Fruit fly (Drosophila melanogaster) whole organism, embryonic: ENCODE results near the gene SKIP.

Experiments used
- B-H1 ChIP-seq: fragments of 200-800 bp; sonication (Bioruptor generic); IDR thresholded peaks from 3 replicates; pipeline ENCODE4 v1.3.6; 2022; ENCODE audit warnings: missing biosample characterization, missing genetic modification characterization
- CG10366 ChIP-seq: fragments of 200-800 bp; sonication (Bioruptor generic); IDR thresholded peaks from 2 replicates; pipeline ENCODE4 v1.3.6; 2022; ENCODE audit warnings: missing biosample characterization, missing genetic modification characterization
- CG11085 ChIP-seq: fragments of 200-800 bp; sonication (Bioruptor generic); IDR thresholded peaks from 2 replicates; pipeline ENCODE4 v1.3.6; 2022; ENCODE audit warnings: missing biosample characterization, missing genetic modification characterization
- CG1233 ChIP-seq: fragments of 200-800 bp; sonication (Bioruptor generic); optimal IDR thresholded peaks from 4 replicates; lab custom pipeline; 2018; ENCODE audit warnings: missing biosample characterization, mild to moderate bottlenecking, missing genetic modification characterization
- CG12942 ChIP-seq: fragments of 200-800 bp; sonication (Bioruptor generic); optimal IDR thresholded peaks from 3 replicates; lab custom pipeline; 2016; ENCODE audit warnings: missing biosample characterization, missing genetic modification characterization
- CG14710 ChIP-seq: fragments of 200-800 bp; sonication (Bioruptor generic); optimal IDR thresholded peaks from 3 replicates; lab custom pipeline; 2019; ENCODE audit warnings: missing biosample characterization, mild to moderate bottlenecking, missing genetic modification characterization, moderate library complexity
- CG14965 ChIP-seq: fragments of 200-800 bp; sonication (Bioruptor generic); optimal IDR thresholded peaks from 2 replicates; lab custom pipeline; 2016; ENCODE audit warnings: missing biosample characterization, missing genetic modification characterization, borderline replicate concordance
- CG1602 ChIP-seq: fragments of 200-800 bp; sonication (Bioruptor generic); optimal IDR thresholded peaks from 3 replicates; lab custom pipeline; 2016; ENCODE audit warnings: missing biosample characterization, missing genetic modification characterization
- CG3407 ChIP-seq: fragments of 200-800 bp; sonication (Bioruptor generic); optimal IDR thresholded peaks from 2 replicates; lab custom pipeline; 2018; ENCODE audit warnings: missing biosample characterization, mild to moderate bottlenecking, missing genetic modification characterization
- CG42726 ChIP-seq: fragments of 200-800 bp; sonication (Bioruptor generic); IDR thresholded peaks from 2 replicates; pipeline ENCODE4 v1.3.6; 2022; ENCODE audit warnings: missing biosample characterization, missing genetic modification characterization; ENCODE audit not compliant: partially characterized antibody
- CG4424 ChIP-seq: fragments of 200-800 bp; sonication (Bioruptor generic); optimal IDR thresholded peaks from 3 replicates; lab custom pipeline; 2016; ENCODE audit warnings: missing biosample characterization, missing genetic modification characterization
- CG4617 ChIP-seq: fragments of 200-800 bp; sonication (Bioruptor generic); optimal IDR thresholded peaks from 3 replicates; lab custom pipeline; 2016; ENCODE audit warnings: missing biosample characterization, missing genetic modification characterization, borderline replicate concordance
- CG6791 ChIP-seq: fragments of 200-800 bp; sonication (Bioruptor generic); IDR thresholded peaks from 3 replicates; pipeline ENCODE4 v1.3.6; 2022; ENCODE audit warnings: missing biosample characterization, missing genetic modification characterization; ENCODE audit not compliant: partially characterized antibody
- CG8290 ChIP-seq, 3 experiments: fragments of 200-800 bp; sonication (Bioruptor generic); optimal IDR thresholded peaks; 2 replicates each; lab custom pipeline; 2016 to 2019; ENCODE audit warnings: missing biosample characterization in 3 of 3, missing genetic modification characterization in 3 of 3, mild to moderate bottlenecking in 2 of 3, moderate library complexity in 1 of 3
- CG9609 ChIP-seq: fragments of 200-800 bp; sonication (Bioruptor generic); optimal IDR thresholded peaks from 3 replicates; lab custom pipeline; 2016; ENCODE audit warnings: missing biosample characterization, missing genetic modification characterization
- Fer3 ChIP-seq: fragments of 200-800 bp; sonication (Bioruptor generic); optimal IDR thresholded peaks from 2 replicates; lab custom pipeline; 2018; ENCODE audit warnings: missing biosample characterization, mild to moderate bottlenecking, missing genetic modification characterization, moderate library complexity
- HLH3B ChIP-seq: fragments of 200-800 bp; sonication (Bioruptor generic); IDR thresholded peaks from 2 replicates; pipeline ENCODE4 v1.3.6; 2022; ENCODE audit warnings: missing biosample characterization, missing genetic modification characterization
- HLH4C ChIP-seq: fragments of 200-800 bp; sonication (Bioruptor generic); IDR thresholded peaks from 3 replicates; pipeline ENCODE4 v1.3.6; 2022; ENCODE audit warnings: missing biosample characterization, missing genetic modification characterization; ENCODE audit not compliant: partially characterized antibody
- Hmr ChIP-seq: fragments of 200-800 bp; sonication (Bioruptor generic); optimal IDR thresholded peaks from 3 replicates; lab custom pipeline; 2017; ENCODE audit warnings: mild to moderate bottlenecking, missing biosample characterization, missing genetic modification reagents, missing genetic modification characterization
- Hsf ChIP-seq: fragments of 200-800 bp; sonication (Bioruptor generic); optimal IDR thresholded peaks from 3 replicates; lab custom pipeline; 2016; ENCODE audit warnings: missing biosample characterization, missing genetic modification characterization
- Med ChIP-seq: fragments of 200-800 bp; sonication (Bioruptor generic); peaks from one replicate; lab custom pipeline; 2016; ENCODE audit warnings: missing biosample characterization, missing genetic modification characterization, mild to moderate bottlenecking, inconsistent platforms, moderate library complexity
- Oaz ChIP-seq: fragments of 200-800 bp; sonication (Bioruptor generic); IDR thresholded peaks from 2 replicates; pipeline ENCODE4 v1.3.6; 2022; ENCODE audit warnings: missing biosample characterization, missing genetic modification characterization
- Ptx1 ChIP-seq: fragments of 200-800 bp; sonication (Bioruptor generic); IDR thresholded peaks from 2 replicates; pipeline ENCODE4 v1.3.6; 2022; ENCODE audit warnings: missing biosample characterization, missing genetic modification characterization
- YL-1 ChIP-seq: fragments of 200-800 bp; sonication (Bioruptor generic); optimal IDR thresholded peaks from 3 replicates; lab custom pipeline; 2017; ENCODE audit warnings: missing biosample characterization, mild to moderate bottlenecking, missing genetic modification characterization
- al ChIP-seq: fragments of 200-800 bp; sonication (Bioruptor generic); IDR thresholded peaks from 2 replicates; pipeline ENCODE4 v1.3.6; 2022; ENCODE audit warnings: missing biosample characterization, missing genetic modification characterization
- chif ChIP-seq, 2 experiments: fragments of 200-800 bp; sonication (Bioruptor generic); optimal IDR thresholded peaks; 3 replicates each; lab custom pipeline; 2016; ENCODE audit warnings: missing biosample characterization in 2 of 2, missing genetic modification characterization in 2 of 2
- emc ChIP-seq: fragments of 200-800 bp; sonication (Bioruptor generic); optimal IDR thresholded peaks from 2 replicates; lab custom pipeline; 2016; ENCODE audit warnings: missing biosample characterization, missing genetic modification characterization
- ems ChIP-seq: fragments of 200-800 bp; sonication (Bioruptor generic); optimal IDR thresholded peaks from 3 replicates; lab custom pipeline; 2016; ENCODE audit warnings: missing biosample characterization, missing genetic modification characterization
- esg ChIP-seq: fragments of 200-800 bp; sonication (Bioruptor generic); conservative IDR thresholded peaks from 2 replicates; pipeline ENCODE4 v1.3.6; 2022; ENCODE audit warnings: missing biosample characterization, missing genetic modification characterization
- fd102C ChIP-seq: fragments of 200-800 bp; sonication (Bioruptor generic); optimal IDR thresholded peaks from 2 replicates; lab custom pipeline; 2018; ENCODE audit warnings: missing biosample characterization, mild to moderate bottlenecking, missing genetic modification characterization, moderate library complexity
- h ChIP-seq: fragments of >200 bp; optimal IDR thresholded peaks from 2 replicates; lab custom pipeline; 2017
- hb ChIP-seq: fragments of 200-800 bp; sonication (Bioruptor generic); IDR thresholded peaks from 3 replicates; pipeline ENCODE4 v1.3.6; 2022; ENCODE audit warnings: missing biosample characterization, missing genetic modification characterization; ENCODE audit not compliant: partially characterized antibody
- hkb ChIP-seq, 2 experiments: fragments of 200-800 bp in 1 of 2; fragments of >200 bp in 1 of 2; sonication (Bioruptor generic) in 1 of 2; IDR thresholded peaks in 1 of 2; optimal IDR thresholded peaks in 1 of 2; 2 replicates each; pipeline versions ENCODE4 v1.3.6 to Lab custom; 2017 to 2022; ENCODE audit warnings: missing biosample characterization in 1 of 2, missing genetic modification characterization in 1 of 2
- kay ChIP-seq: fragments of 200-800 bp; sonication (Bioruptor generic); optimal IDR thresholded peaks from 2 replicates; lab custom pipeline; 2016; ENCODE audit warnings: missing biosample characterization, missing genetic modification characterization
- kni ChIP-seq: fragments of 200-800 bp; sonication (Bioruptor generic); optimal IDR thresholded peaks from 3 replicates; lab custom pipeline; 2017; ENCODE audit warnings: mild to moderate bottlenecking, missing biosample characterization, missing genetic modification reagents, missing genetic modification characterization
- lbe ChIP-seq: fragments of 200-800 bp; sonication (Bioruptor generic); optimal IDR thresholded peaks from 2 replicates; lab custom pipeline; 2016; ENCODE audit warnings: missing biosample characterization, mild to moderate bottlenecking, missing genetic modification characterization
- p53 ChIP-seq: fragments of 200-800 bp; sonication (Bioruptor generic); optimal IDR thresholded peaks from 2 replicates; lab custom pipeline; 2016; ENCODE audit warnings: missing biosample characterization, missing genetic modification characterization
- pros ChIP-seq: fragments of 200-800 bp; sonication (Bioruptor generic); optimal IDR thresholded peaks from 3 replicates; lab custom pipeline; 2019; ENCODE audit warnings: missing biosample characterization, mild to moderate bottlenecking, missing genetic modification characterization, moderate library complexity
- rib ChIP-seq: fragments of 200-800 bp; sonication (Bioruptor generic); IDR thresholded peaks from 2 replicates; pipeline ENCODE4 v1.3.6; 2022; ENCODE audit warnings: missing biosample characterization, missing genetic modification characterization
- salm ChIP-seq: fragments of 200-800 bp; sonication (Bioruptor generic); optimal IDR thresholded peaks from 2 replicates; lab custom pipeline; 2018; ENCODE audit warnings: missing biosample characterization, mild to moderate bottlenecking, missing genetic modification characterization
- sens-2 ChIP-seq: fragments of 200-800 bp; sonication (Bioruptor generic); IDR thresholded peaks from 2 replicates; pipeline ENCODE4 v1.3.6; 2022; ENCODE audit warnings: missing biosample characterization, missing genetic modification characterization
- slbo ChIP-seq: fragments of 200-800 bp; sonication (Bioruptor generic); IDR thresholded peaks from 2 replicates; pipeline ENCODE4 v1.3.6; 2022; ENCODE audit warnings: missing biosample characterization, missing genetic modification characterization
- sna ChIP-seq: fragments of 200-800 bp; sonication (Bioruptor generic); IDR thresholded peaks from 2 replicates; pipeline ENCODE4 v1.3.6; 2022; ENCODE audit warnings: missing biosample characterization, missing genetic modification characterization; ENCODE audit not compliant: partially characterized antibody
- sob ChIP-seq: fragments of 200-800 bp; sonication (Bioruptor generic); IDR thresholded peaks from 2 replicates; pipeline ENCODE4 v1.3.6; 2022; ENCODE audit warnings: missing biosample characterization, missing genetic modification characterization
- sug ChIP-seq: fragments of 200-800 bp; optimal IDR thresholded peaks from 2 replicates; lab custom pipeline; 2019; ENCODE audit warnings: missing biosample characterization, mild to moderate bottlenecking, missing genetic modification characterization, moderate library complexity
- tin ChIP-seq: fragments of 200-800 bp; sonication (Bioruptor generic); optimal IDR thresholded peaks from 3 replicates; lab custom pipeline; 2016; ENCODE audit warnings: missing biosample characterization, missing genetic modification characterization
- tna ChIP-seq: fragments of 200-800 bp; sonication (Bioruptor generic); IDR thresholded peaks from 2 replicates; pipeline ENCODE4 v1.3.6; 2022; ENCODE audit warnings: missing biosample characterization, missing genetic modification characterization; ENCODE audit not compliant: partially characterized antibody
- vfl ChIP-seq: fragments of 200-800 bp; sonication (Bioruptor generic); optimal IDR thresholded peaks from 2 replicates; lab custom pipeline; 2016; ENCODE audit warnings: missing biosample characterization, missing genetic modification characterization

Gene SKIP

DNA sequence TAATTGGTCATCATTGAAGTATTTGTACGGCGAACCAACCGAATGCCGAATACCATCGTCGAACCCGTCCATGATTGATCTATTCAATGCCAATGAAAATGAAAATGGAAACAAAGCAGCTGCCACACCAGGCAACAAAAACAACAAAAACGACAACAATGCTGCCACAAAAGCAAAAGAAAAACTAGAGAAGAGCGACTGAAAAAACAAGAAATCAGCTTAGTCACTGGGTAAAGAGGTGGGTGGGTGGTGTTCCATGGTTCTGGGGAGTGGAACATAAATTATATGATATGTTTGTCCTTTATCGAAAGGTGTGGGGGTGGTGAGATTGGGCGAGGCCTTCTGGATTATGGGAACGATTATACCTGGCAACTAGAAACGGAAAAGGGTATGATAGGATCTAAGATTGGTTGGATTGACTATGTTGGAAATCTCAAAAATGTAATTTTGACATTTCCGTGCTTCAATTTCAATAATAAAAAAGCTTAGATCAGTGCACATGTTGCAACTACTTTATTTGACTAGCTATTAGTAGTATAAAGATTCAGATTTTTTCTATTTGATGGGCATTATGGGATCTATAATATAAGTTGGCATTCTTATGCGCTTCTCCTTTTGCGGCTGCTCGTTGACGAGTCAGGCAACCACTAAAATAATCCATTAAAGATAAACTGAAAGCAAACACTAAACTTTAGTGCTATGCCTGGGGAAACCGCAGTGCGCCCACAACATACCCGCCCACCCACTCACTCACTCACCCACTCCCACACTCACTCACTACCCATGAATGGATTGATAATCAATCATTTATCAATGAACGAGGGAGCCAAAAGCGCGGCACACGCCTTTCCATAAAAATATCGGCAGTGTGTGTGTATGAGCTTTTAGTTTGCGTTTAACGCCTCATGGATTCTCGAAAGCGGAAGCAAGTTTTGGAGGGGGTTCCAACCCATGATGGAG is 39.1 kb downstream of the SKIP start:
- TF ChIP-seq sug (tag; lab: Kevin White, UChicago) (peak; percentile 7), CG42726 (GFP tag; lab: Robert Waterston, UW) (no peak), HLH3B (GFP tag; lab: Robert Waterston, UW) (0 out of 2 replicates have a peak, but pooled peaks have one; percentile 25), pros (GFP tag; lab: Kevin White, UChicago) (no peak), hkb (optimal IDR thresholded peaks at IDR 0.05; lab: Kevin White, UChicago) (no peak), hkb (GFP tag; IDR thresholded peaks at IDR 0.05; lab: Robert Waterston, UW) (no peak), fd102C (GFP tag; lab: Kevin White, UChicago) (no peak), CG12942 (GFP tag; lab: Kevin White, UChicago) (no peak), YL-1 (GFP tag; lab: Kevin White, UChicago) (no peak), hb (GFP tag; lab: Robert Waterston, UW) (0 out of 3 replicates have a peak, but pooled peaks have one; percentile 34), rib (GFP tag; lab: Robert Waterston, UW) (no peak), h (lab: Kevin White, UChicago) (no peak), CG1602 (GFP tag; lab: Kevin White, UChicago) (no peak), sna (GFP tag; lab: Robert Waterston, UW) (no peak), HLH4C (GFP tag; lab: Robert Waterston, UW) (no peak), CG3407 (GFP tag; lab: Kevin White, UChicago) (no peak), kni (GFP tag; lab: Kevin White, UChicago) (no peak), ems (no peak), tna (GFP tag; lab: Robert Waterston, UW) (no peak), kay (GFP tag; lab: Kevin White, UChicago) (no peak), CG14710 (tag; lab: Kevin White, UChicago) (peak; percentile 10), sens-2 (no peak), p53 (GFP tag; lab: Kevin White, UChicago) (no peak), tin (GFP tag; lab: Kevin White, UChicago) (no peak), Med (GFP tag; lab: Kevin White, UChicago) (peak; percentile 23), CG8290 (GFP tag; optimal IDR thresholded peaks at IDR 0.05; lab: Kevin White, UChicago) (no peak), CG8290 (tag; optimal IDR thresholded peaks at IDR 0.05; lab: Kevin White, UChicago) (no peak), Oaz (no peak), B-H1 (GFP tag; lab: Robert Waterston, UW) (no peak), Fer3 (tag; lab: Kevin White, UChicago) (no peak), Hsf (GFP tag; lab: Kevin White, UChicago) (no peak), CG14965 (no peak), al (GFP tag; lab: Robert Waterston, UW) (no peak), salm (tag; lab: Kevin White, UChicago) (no peak), lbe (GFP tag; lab: Kevin White, UChicago) (no peak), Ptx1 (GFP tag; lab: Robert Waterston, UW) (no peak; the same call in 1 of the 2 replicates), CG9609 (GFP tag; lab: Kevin White, UChicago) (peak; percentile 4), vfl (GFP tag; lab: Kevin White, UChicago) (no peak), sob (GFP tag; lab: Robert Waterston, UW) (no peak), Hmr (GFP tag; lab: Kevin White, UChicago) (no peak), CG4617 (GFP tag; lab: Kevin White, UChicago) (no peak), chif (GFP tag; optimal IDR thresholded peaks at IDR 0.05; lab: Kevin White, UChicago) (peak in 1 of 2 experiments; percentile 18), CG10366 (GFP tag; lab: Robert Waterston, UW) (no peak), esg (GFP tag; lab: Robert Waterston, UW) (peak; percentile 39; the same call in 1 of the 2 replicates), slbo (GFP tag; lab: Robert Waterston, UW) (no peak), emc (GFP tag; lab: Kevin White, UChicago) (no peak), CG11085 (GFP tag; lab: Robert Waterston, UW) (no peak), CG4424 (GFP tag; lab: Kevin White, UChicago) (no peak), CG6791 (no peak), CG1233 (GFP tag; lab: Kevin White, UChicago) (no peak)
